Worm (Caenorhabditis elegans) whole organism, L4 larva: ENCODE measurements around the gene act-1.

Experiments
- aha-1 ChIP-seq: fragments of 150-350 bp; peaks from one replicate; lab custom pipeline; 2014; ENCODE audit warnings: missing biosample characterization, missing genetic modification characterization
- attf-4 ChIP-seq: sonication (generic microtip); optimal IDR thresholded peaks from 3 replicates; lab custom pipeline; 2017; ENCODE audit warnings: missing biosample characterization, missing genetic modification characterization
- ces-1 ChIP-seq: fragments of 150-350 bp; sonication (generic microtip); optimal IDR thresholded peaks from 4 replicates; lab custom pipeline; 2014; ENCODE audit warnings: missing biosample characterization, missing genetic modification reagents, missing genetic modification characterization
- ctbp-1 ChIP-seq: fragments of 200-800 bp; sonication (Bioruptor generic); IDR thresholded peaks from 2 replicates; pipeline ENCODE4 v1.3.6; 2022; ENCODE audit warnings: missing genetic modification reagents, missing genetic modification characterization, missing compliant biosample characterization
- daf-12 ChIP-seq: fragments of 150-350 bp; optimal IDR thresholded peaks from 2 replicates; lab custom pipeline; 2014; ENCODE audit warnings: missing biosample characterization, missing genetic modification reagents, missing genetic modification characterization
- egl-27 ChIP-seq: sonication (generic microtip); optimal IDR thresholded peaks from 3 replicates; lab custom pipeline; 2017; ENCODE audit warnings: missing biosample characterization, missing genetic modification reagents, missing genetic modification characterization
- gei-8 ChIP-seq: fragments of 200-800 bp; sonication (Bioruptor generic); optimal IDR thresholded peaks from 2 replicates; lab custom pipeline; 2018; ENCODE audit warnings: mild to moderate bottlenecking, missing genetic modification characterization, missing compliant biosample characterization
- hlh-11 ChIP-seq: fragments of 200-800 bp; sonication (Bioruptor generic); optimal IDR thresholded peaks from 2 replicates; lab custom pipeline; 2018; ENCODE audit warnings: mild to moderate bottlenecking, missing genetic modification characterization, missing compliant biosample characterization
- jun-1 ChIP-seq: fragments of 150-350 bp; optimal IDR thresholded peaks from 2 replicates; lab custom pipeline; 2014; ENCODE audit warnings: missing biosample characterization, missing genetic modification reagents, missing genetic modification characterization
- lin-1 ChIP-seq: fragments of 200-800 bp; sonication (Bioruptor generic); IDR thresholded peaks from 2 replicates; pipeline ENCODE4 v1.3.6; 2022; ENCODE audit warnings: missing genetic modification reagents, missing genetic modification characterization, missing compliant biosample characterization
- nhr-11 ChIP-seq: fragments of 150-350 bp; optimal IDR thresholded peaks from 2 replicates; lab custom pipeline; 2014; ENCODE audit warnings: missing biosample characterization, missing genetic modification characterization
- nhr-28 ChIP-seq: fragments of 150-350 bp; optimal IDR thresholded peaks from 2 replicates; lab custom pipeline; 2014; ENCODE audit warnings: missing biosample characterization, missing genetic modification characterization
- snpc-4 ChIP-seq: fragments of 150-350 bp; optimal IDR thresholded peaks from 2 replicates; lab custom pipeline; 2014; ENCODE audit warnings: missing biosample characterization, missing genetic modification characterization
- unc-62 ChIP-seq, 3 experiments: fragments of 150-350 bp in 1 of 3; sonication (generic microtip); optimal IDR thresholded peaks in 2 of 3; peaks in 1 of 3; 1 replicate in 1 of 3; 2 replicates in 2 of 3; lab custom pipeline; 2014 to 2017; ENCODE audit warnings: missing biosample characterization in 3 of 3, missing genetic modification characterization in 3 of 3, missing genetic modification reagents in 3 of 3, missing genotype in 1 of 3

DNA sequence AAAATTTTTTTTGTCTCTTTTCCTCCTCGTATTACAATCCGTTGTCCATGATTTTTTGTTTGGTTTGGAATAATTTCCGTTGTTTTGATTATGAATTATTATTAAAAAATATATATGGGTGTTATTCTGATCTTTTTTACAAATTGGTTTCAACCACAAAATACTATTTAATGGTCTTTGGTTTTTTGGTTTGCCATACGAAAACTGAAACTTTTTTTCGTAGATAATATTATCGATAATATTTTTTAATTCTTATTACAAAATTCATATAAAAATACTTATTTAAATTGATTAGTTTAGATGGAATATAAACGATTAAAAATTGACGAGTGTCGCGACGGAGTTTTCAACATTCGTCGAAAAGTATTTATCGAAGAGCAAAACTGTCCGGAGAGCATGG lies 46.3 kb downstream of the act-1 start, which contains the start of gene jmjd-5:
- TF ChIP-seq ces-1 (GFP tag; lab: Kevin White, UChicago): no peak
- TF ChIP-seq nhr-11: no peak
- TF ChIP-seq aha-1 (tag; lab: Kevin White, UChicago): no peak
- no peak for TF ChIP-seq snpc-4
- no peak for TF ChIP-seq lin-1 (GFP tag; lab: Robert Waterston, UW)
- no peak for TF ChIP-seq unc-62 (GFP tag; optimal IDR thresholded peaks at IDR 0.05 in 1 of 2; lab: Kevin White, UChicago)
- no peak for TF ChIP-seq unc-62 (tag; optimal IDR thresholded peaks at IDR 0.05; lab: Kevin White, UChicago)
- no peak for TF ChIP-seq egl-27
- TF ChIP-seq gei-8: no peak
- no peak for TF ChIP-seq attf-4 (tag; lab: Kevin White, UChicago)
- TF ChIP-seq nhr-28: no peak
- TF ChIP-seq jun-1: no peak
- no peak for TF ChIP-seq hlh-11 (tag; lab: Kevin White, UChicago)
- TF ChIP-seq ctbp-1 (GFP tag; lab: Robert Waterston, UW): no peak
- TF ChIP-seq daf-12 (tag; lab: Kevin White, UChicago): no peak
